Fruit fly (Drosophila melanogaster): ENCODE results near the gene TotA.

dm6 chr3R:20850395-20851039 is 20.3 kb upstream of the TotA start, which contains the start of gene RpS30:
- TF ChIP-seq Sox15 (GFP tag; optimal IDR thresholded peaks at IDR 0.05) (no peak), Blimp-1 (GFP tag; optimal IDR thresholded peaks at IDR 0.05) (no peak), CG3032 (tag; optimal IDR thresholded peaks at IDR 0.05) (peak; percentile 30)
